Worm (Caenorhabditis elegans): ENCODE measurements around the gene F41G3.20.

The F41G3.20 gene

ce11 chrII:6701497-6701896 is 49.3 kb downstream of the F41G3.20 start, which contains the start of gene C18H9.6:
Gene C18H9.6, minus strand, starts transcription at chrII:6701625.
- TF ChIP-seq elt-2 (tag; optimal IDR thresholded peaks at IDR 0.05) = peak; percentile 86
- no peak for TF ChIP-seq unc-62 (GFP tag; optimal IDR thresholded peaks at IDR 0.05)

All from whole organism, L1 larva.